Fruit fly (Drosophila melanogaster): ENCODE results near the gene CG9592.

CG9592 gene

DNA sequence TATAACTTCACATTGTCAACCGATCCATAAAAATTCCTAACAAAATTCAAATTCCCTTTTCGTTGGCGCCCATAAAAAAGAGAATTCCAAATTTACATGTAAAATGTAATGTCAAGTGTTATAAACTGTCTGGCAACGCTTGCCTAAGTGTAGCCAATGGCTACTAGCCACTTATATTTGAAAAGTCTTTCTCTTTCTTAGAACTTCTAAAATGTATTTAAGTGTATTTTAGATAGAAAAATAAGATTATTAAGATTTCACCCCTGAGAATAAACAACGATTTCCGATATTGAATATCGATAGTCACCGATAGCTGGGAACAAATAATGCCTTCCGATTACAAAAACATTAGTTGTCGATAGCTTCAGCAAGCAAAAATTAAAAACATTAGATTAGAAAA lies 42.0 kb downstream of the CG9592 start, which contains the start of gene CG34039 (continued):
- no peak for TF ChIP-seq CG15696 (tag; optimal IDR thresholded peaks at IDR 0.05)
- TF ChIP-seq CG34224 (GFP tag; IDR thresholded peaks at IDR 0.05; ENCODE audit: partially characterized antibody) = peak; percentile 97
- TF ChIP-seq Hey (tag; optimal IDR thresholded peaks at IDR 0.05) = no peak
- no peak for TF ChIP-seq CG15011 (GFP tag; optimal IDR thresholded peaks at IDR 0.05)
- no peak for TF ChIP-seq sob (GFP tag; IDR thresholded peaks at IDR 0.05)
- peak; percentile 28 for TF ChIP-seq zen (tag; optimal IDR thresholded peaks at IDR 0.05)
- no peak for TF ChIP-seq CG3065 (GFP tag; optimal IDR thresholded peaks at IDR 0.05)
- TF ChIP-seq Ada2b (GFP tag; IDR thresholded peaks at IDR 0.05) = no peak
- TF ChIP-seq nau (GFP tag; optimal IDR thresholded peaks at IDR 0.05) = no peak
- TF ChIP-seq gsb-n (tag; optimal IDR thresholded peaks at IDR 0.05) = peak; percentile 78
- TF ChIP-seq CG6254 (GFP tag; optimal IDR thresholded peaks at IDR 0.05) = no peak
- peak; percentile 93 for TF ChIP-seq CG16813 (GFP tag; IDR thresholded peaks at IDR 0.05; ENCODE audit: partially characterized antibody)
- TF ChIP-seq Six4 (GFP tag; optimal IDR thresholded peaks at IDR 0.05) = no peak
- TF ChIP-seq Bdp1 (GFP tag; optimal IDR thresholded peaks at IDR 0.05) = no peak
- no peak for TF ChIP-seq CG10209 (GFP tag; optimal IDR thresholded peaks at IDR 0.05)
- no peak for TF ChIP-seq CG12104 (GFP tag; optimal IDR thresholded peaks at IDR 0.05)
- TF ChIP-seq Med (GFP tag) = peak; percentile 76
- peak; percentile 61; the same call in 1 of the 3 replicates for TF ChIP-seq mld (GFP tag; IDR thresholded peaks at IDR 0.05; ENCODE audit: partially characterized antibody)
- no peak for TF ChIP-seq Myb (GFP tag; optimal IDR thresholded peaks at IDR 0.05)
- no peak for TF ChIP-seq pita (GFP tag; optimal IDR thresholded peaks at IDR 0.05)
- TF ChIP-seq Sox102F (GFP tag; optimal IDR thresholded peaks at IDR 0.05) = no peak
- no peak for TF ChIP-seq lov (optimal IDR thresholded peaks at IDR 0.05)
- TF ChIP-seq lov (GFP tag; IDR thresholded peaks at IDR 0.05) = no peak
- TF ChIP-seq fu2 (GFP tag; optimal IDR thresholded peaks at IDR 0.05) = no peak
- TF ChIP-seq Bgb (GFP tag; IDR thresholded peaks at IDR 0.05; ENCODE audit: partially characterized antibody) = peak; percentile 93
- TF ChIP-seq Ssrp (tag; optimal IDR thresholded peaks at IDR 0.05) = no peak
- no peak for TF ChIP-seq ac (GFP tag; optimal IDR thresholded peaks at IDR 0.05)
- no peak for TF ChIP-seq Poxn (GFP tag; IDR thresholded peaks at IDR 0.05)
- no peak for TF ChIP-seq CG12219 (GFP tag; optimal IDR thresholded peaks at IDR 0.05)
- no peak for TF ChIP-seq CG7786 (GFP tag; optimal IDR thresholded peaks at IDR 0.05)
- TF ChIP-seq CG8089 (GFP tag; optimal IDR thresholded peaks at IDR 0.05) = no peak
- TF ChIP-seq zfh1 (GFP tag; IDR thresholded peaks at IDR 0.05) = no peak
- no peak for TF ChIP-seq CG12071 (GFP tag; optimal IDR thresholded peaks at IDR 0.05)
- TF ChIP-seq Hmx (GFP tag; optimal IDR thresholded peaks at IDR 0.05) = no peak
- no peak for TF ChIP-seq Sox100B (GFP tag; optimal IDR thresholded peaks at IDR 0.05)
- TF ChIP-seq Eip74EF (GFP tag; optimal IDR thresholded peaks at IDR 0.05) = peak in 1 of 2 experiments; percentile 15
- no peak for TF ChIP-seq CG10462 (GFP tag; optimal IDR thresholded peaks at IDR 0.05)
- no peak for TF ChIP-seq CG1024 (GFP tag; IDR thresholded peaks at IDR 0.05)
- TF ChIP-seq CG17912 (GFP tag; optimal IDR thresholded peaks at IDR 0.05) = no peak
- TF ChIP-seq CG4730 (GFP tag; IDR thresholded peaks at IDR 0.05) = no peak
- 0 out of 2 replicates have a peak, but pooled peaks have one; percentile 21 for TF ChIP-seq CG31441 (GFP tag; IDR thresholded peaks at IDR 0.05)
- TF ChIP-seq CG11560 (tag; IDR thresholded peaks at IDR 0.05) = no peak
- TF ChIP-seq HLHmδ (GFP tag; optimal IDR thresholded peaks at IDR 0.05) = no peak
- TF ChIP-seq Jarid2 (GFP tag; optimal IDR thresholded peaks at IDR 0.05) = no peak
- no peak for TF ChIP-seq cwo (GFP tag; optimal IDR thresholded peaks at IDR 0.05)
- TF ChIP-seq CG10543 (GFP tag; optimal IDR thresholded peaks at IDR 0.05) = no peak
- no peak for TF ChIP-seq CG17359 (tag; optimal IDR thresholded peaks at IDR 0.05)
- no peak for TF ChIP-seq dysf (GFP tag; IDR thresholded peaks at IDR 0.05)
- peak; percentile 97 for TF ChIP-seq sna (GFP tag; IDR thresholded peaks at IDR 0.05; ENCODE audit: partially characterized antibody)
- no peak for TF ChIP-seq seq (GFP tag; IDR thresholded peaks at IDR 0.05)
- TF ChIP-seq Fer2 (tag; optimal IDR thresholded peaks at IDR 0.05) = no peak

Measured in whole organism, embryonic.